Worm (Caenorhabditis elegans) whole organism, L4 larva: ENCODE data around the gene spp-5.

Source experiments
- F10B5.3 ChIP-seq: sonication (generic microtip); optimal IDR thresholded peaks from 2 replicates; lab custom pipeline; 2016; ENCODE audit warnings: mild to moderate bottlenecking, missing genetic modification characterization, missing compliant biosample characterization
- F26F4.8 ChIP-seq: fragments of 200-800 bp; sonication (Bioruptor generic); conservative IDR thresholded peaks from 2 replicates; pipeline ENCODE4 v1.3.6; 2022; ENCODE audit warnings: missing genetic modification characterization, missing compliant biosample characterization
- R02D3.7 ChIP-seq: fragments of 150-350 bp; sonication (generic microtip); optimal IDR thresholded peaks from 3 replicates; lab custom pipeline; 2014; ENCODE audit warnings: missing biosample characterization, missing genetic modification characterization
- T20F7.1 ChIP-seq: fragments of 200-800 bp; sonication (Bioruptor generic); optimal IDR thresholded peaks from 2 replicates; lab custom pipeline; 2018; ENCODE audit warnings: mild to moderate bottlenecking, missing genetic modification characterization, missing compliant biosample characterization
- T26A8.4 ChIP-seq: fragments of 200-800 bp; sonication (Bioruptor generic); IDR thresholded peaks from 2 replicates; pipeline ENCODE4 v1.3.6; 2022; ENCODE audit warnings: missing genetic modification characterization, missing compliant biosample characterization
- Y48G9A.11 ChIP-seq: fragments of 200-800 bp; sonication (Bioruptor generic); IDR thresholded peaks from 2 replicates; pipeline ENCODE4 v1.3.6; 2022; ENCODE audit warnings: missing genetic modification reagents, missing genetic modification characterization, missing compliant biosample characterization
- Y75B8A.6 ChIP-seq: fragments of 200-800 bp; sonication (Bioruptor generic); IDR thresholded peaks from 2 replicates; pipeline ENCODE4 v1.3.6; 2022; ENCODE audit warnings: missing genetic modification reagents, missing genetic modification characterization, missing compliant biosample characterization
- aha-1 ChIP-seq: fragments of 150-350 bp; peaks from one replicate; lab custom pipeline; 2014; ENCODE audit warnings: missing biosample characterization, missing genetic modification characterization
- ama-1 ChIP-seq: fragments of 150-350 bp; optimal IDR thresholded peaks from 2 replicates; lab custom pipeline; 2014; ENCODE audit warnings: inconsistent platforms, mixed read lengths
- attf-4 ChIP-seq: sonication (generic microtip); optimal IDR thresholded peaks from 3 replicates; lab custom pipeline; 2017; ENCODE audit warnings: missing biosample characterization, missing genetic modification characterization
- ceh-20 ChIP-seq: fragments of 200-800 bp; sonication (Bioruptor generic); IDR thresholded peaks from 2 replicates; pipeline ENCODE4 v1.3.6; 2022; ENCODE audit warnings: missing genetic modification reagents, missing genetic modification characterization, missing compliant biosample characterization
- ceh-28 ChIP-seq: fragments of 150-350 bp; optimal IDR thresholded peaks from 2 replicates; lab custom pipeline; 2014; ENCODE audit warnings: missing biosample characterization, missing genetic modification reagents, missing genetic modification characterization
- ceh-62 ChIP-seq: sonication (generic microtip); optimal IDR thresholded peaks from 2 replicates; lab custom pipeline; 2017; ENCODE audit warnings: missing biosample characterization, missing genetic modification characterization
- ces-1 ChIP-seq: fragments of 150-350 bp; sonication (generic microtip); optimal IDR thresholded peaks from 4 replicates; lab custom pipeline; 2014; ENCODE audit warnings: missing biosample characterization, missing genetic modification reagents, missing genetic modification characterization
- cey-2 ChIP-seq: sonication (generic microtip); optimal IDR thresholded peaks from 3 replicates; lab custom pipeline; 2017; ENCODE audit warnings: missing genetic modification characterization, mild to moderate bottlenecking, missing compliant biosample characterization, antibody characterized with exemption, borderline replicate concordance; ENCODE audit not compliant: insufficient read depth
- ctbp-1 ChIP-seq: fragments of 200-800 bp; sonication (Bioruptor generic); IDR thresholded peaks from 2 replicates; pipeline ENCODE4 v1.3.6; 2022; ENCODE audit warnings: missing genetic modification reagents, missing genetic modification characterization, missing compliant biosample characterization
- daf-16 ChIP-seq, 3 experiments: sonication (generic microtip); optimal IDR thresholded peaks; 2 replicates each; lab custom pipeline; 2016 to 2017; ENCODE audit warnings: missing genetic modification characterization in 3 of 3, missing genetic modification reagents in 3 of 3, mild to moderate bottlenecking in 2 of 3, missing compliant biosample characterization in 2 of 3, missing biosample characterization in 1 of 3, moderate library complexity in 1 of 3
- dve-1 ChIP-seq: sonication (generic microtip); optimal IDR thresholded peaks from 2 replicates; lab custom pipeline; 2017; ENCODE audit warnings: antibody characterized with exemption, mild to moderate bottlenecking, missing genetic modification characterization, missing compliant biosample characterization; ENCODE audit not compliant: insufficient read depth
- gei-8 ChIP-seq: fragments of 200-800 bp; sonication (Bioruptor generic); optimal IDR thresholded peaks from 2 replicates; lab custom pipeline; 2018; ENCODE audit warnings: mild to moderate bottlenecking, missing genetic modification characterization, missing compliant biosample characterization
- hif-1 ChIP-seq, 2 experiments: sonication (generic microtip); optimal IDR thresholded peaks; 2 replicates each; lab custom pipeline; 2016 to 2017; ENCODE audit warnings: missing compliant biosample characterization in 2 of 2, missing genetic modification characterization in 2 of 2, missing genetic modification reagents in 2 of 2, missing genotype in 2 of 2, mild to moderate bottlenecking in 1 of 2
- hlh-11 ChIP-seq: fragments of 200-800 bp; sonication (Bioruptor generic); optimal IDR thresholded peaks from 2 replicates; lab custom pipeline; 2018; ENCODE audit warnings: mild to moderate bottlenecking, missing genetic modification characterization, missing compliant biosample characterization
- hlh-30 ChIP-seq: sonication (generic microtip); optimal IDR thresholded peaks from 2 replicates; lab custom pipeline; 2017; ENCODE audit warnings: antibody characterized with exemption, mild to moderate bottlenecking, missing genetic modification characterization, missing compliant biosample characterization; ENCODE audit not compliant: insufficient read depth
- hmg-1.1 ChIP-seq: fragments of 200-800 bp; sonication (Bioruptor generic); IDR thresholded peaks from 2 replicates; pipeline ENCODE4 v1.3.6; 2022; ENCODE audit warnings: missing genetic modification reagents, missing genetic modification characterization, missing compliant biosample characterization
- jun-1 ChIP-seq: fragments of 150-350 bp; optimal IDR thresholded peaks from 2 replicates; lab custom pipeline; 2014; ENCODE audit warnings: missing biosample characterization, missing genetic modification reagents, missing genetic modification characterization
- lin-1 ChIP-seq: fragments of 200-800 bp; sonication (Bioruptor generic); IDR thresholded peaks from 2 replicates; pipeline ENCODE4 v1.3.6; 2022; ENCODE audit warnings: missing genetic modification reagents, missing genetic modification characterization, missing compliant biosample characterization
- mdl-1 ChIP-seq, 2 experiments: fragments of 150-350 bp in 1 of 2; sonication (generic microtip) in 1 of 2; optimal IDR thresholded peaks; 2 replicates each; lab custom pipeline; 2014 to 2017; ENCODE audit warnings: missing biosample characterization in 2 of 2, missing genetic modification characterization in 2 of 2
- mdt-29 ChIP-seq: fragments of 200-800 bp; sonication (Bioruptor generic); IDR thresholded peaks from 2 replicates; pipeline ENCODE4 v1.3.6; 2022; ENCODE audit warnings: missing genetic modification reagents, missing genetic modification characterization, missing compliant biosample characterization
- mep-1 ChIP-seq: fragments of 150-350 bp; sonication (generic microtip); optimal IDR thresholded peaks from 3 replicates; lab custom pipeline; 2014; ENCODE audit warnings: missing biosample characterization, missing genetic modification characterization
- mes-2 ChIP-seq: sonication (generic microtip); optimal IDR thresholded peaks from 2 replicates; lab custom pipeline; 2016; ENCODE audit warnings: missing genotype, mild to moderate bottlenecking, missing genetic modification characterization, missing compliant biosample characterization; ENCODE audit not compliant: poor library complexity, severe bottlenecking
- mxl-3 ChIP-seq: fragments of 200-800 bp; sonication (Bioruptor generic); optimal IDR thresholded peaks from 2 replicates; lab custom pipeline; 2018; ENCODE audit warnings: mild to moderate bottlenecking, missing genetic modification characterization, missing compliant biosample characterization
- nhr-10 ChIP-seq: fragments of 150-350 bp; optimal IDR thresholded peaks from 2 replicates; lab custom pipeline; 2014; ENCODE audit warnings: missing biosample characterization, missing genetic modification characterization
- nhr-102 ChIP-seq: sonication (generic microtip); optimal IDR thresholded peaks from 2 replicates; lab custom pipeline; 2016; ENCODE audit warnings: mild to moderate bottlenecking, missing genetic modification characterization, moderate library complexity, missing compliant biosample characterization
- nhr-237 ChIP-seq: sonication (generic microtip); optimal IDR thresholded peaks from 2 replicates; lab custom pipeline; 2017; ENCODE audit warnings: missing biosample characterization, missing genetic modification characterization
- nhr-28 ChIP-seq: fragments of 150-350 bp; optimal IDR thresholded peaks from 2 replicates; lab custom pipeline; 2014; ENCODE audit warnings: missing biosample characterization, missing genetic modification characterization
- nhr-42 ChIP-seq: fragments of 200-800 bp; sonication (Bioruptor generic); IDR thresholded peaks from 2 replicates; pipeline ENCODE4 v1.3.6; 2022; ENCODE audit warnings: missing genetic modification characterization, missing compliant biosample characterization
- nhr-6 ChIP-seq: fragments of 150-350 bp; optimal IDR thresholded peaks from 2 replicates; lab custom pipeline; 2014; ENCODE audit warnings: missing biosample characterization, missing genetic modification characterization
- nhr-77 ChIP-seq: fragments of 150-350 bp; optimal IDR thresholded peaks from 2 replicates; lab custom pipeline; 2014; ENCODE audit warnings: missing biosample characterization, missing genetic modification characterization
- rbr-2 ChIP-seq: sonication (generic microtip); optimal IDR thresholded peaks from 2 replicates; lab custom pipeline; 2016; ENCODE audit warnings: missing genotype, missing genetic modification characterization, missing compliant biosample characterization
- set-16 ChIP-seq: fragments of 200-800 bp; sonication (Bioruptor generic); IDR thresholded peaks from 2 replicates; pipeline ENCODE4 v1.3.6; 2022; ENCODE audit warnings: missing genetic modification reagents, missing genetic modification characterization, missing compliant biosample characterization
- spr-1 ChIP-seq: sonication (generic microtip); optimal IDR thresholded peaks from 2 replicates; lab custom pipeline; 2016; ENCODE audit warnings: mild to moderate bottlenecking, missing genetic modification characterization, missing compliant biosample characterization
- spr-3 ChIP-seq: fragments of 200-800 bp; sonication (Bioruptor generic); optimal IDR thresholded peaks from 2 replicates; lab custom pipeline; 2018; ENCODE audit warnings: mild to moderate bottlenecking, missing genetic modification characterization, missing compliant biosample characterization
- tag-97 ChIP-seq: fragments of 200-800 bp; sonication (Bioruptor generic); IDR thresholded peaks from 2 replicates; pipeline ENCODE4 v1.3.6; 2022; ENCODE audit warnings: missing genetic modification characterization, missing compliant biosample characterization
- unc-39 ChIP-seq: sonication (generic microtip); optimal IDR thresholded peaks from 2 replicates; lab custom pipeline; 2017; ENCODE audit warnings: missing biosample characterization, missing genetic modification characterization
- zag-1 ChIP-seq: fragments of 150-350 bp; optimal IDR thresholded peaks from 2 replicates; lab custom pipeline; 2014; ENCODE audit warnings: missing biosample characterization, missing genetic modification characterization
- zip-11 ChIP-seq: fragments of 200-800 bp; sonication (Bioruptor generic); IDR thresholded peaks from 2 replicates; pipeline ENCODE4 v1.3.6; 2022; ENCODE audit warnings: missing genetic modification characterization, missing compliant biosample characterization
- ztf-7 ChIP-seq: fragments of 150-350 bp; optimal IDR thresholded peaks from 2 replicates; lab custom pipeline; 2014; ENCODE audit warnings: missing biosample characterization, missing genetic modification characterization

The spp-5 gene

DNA sequence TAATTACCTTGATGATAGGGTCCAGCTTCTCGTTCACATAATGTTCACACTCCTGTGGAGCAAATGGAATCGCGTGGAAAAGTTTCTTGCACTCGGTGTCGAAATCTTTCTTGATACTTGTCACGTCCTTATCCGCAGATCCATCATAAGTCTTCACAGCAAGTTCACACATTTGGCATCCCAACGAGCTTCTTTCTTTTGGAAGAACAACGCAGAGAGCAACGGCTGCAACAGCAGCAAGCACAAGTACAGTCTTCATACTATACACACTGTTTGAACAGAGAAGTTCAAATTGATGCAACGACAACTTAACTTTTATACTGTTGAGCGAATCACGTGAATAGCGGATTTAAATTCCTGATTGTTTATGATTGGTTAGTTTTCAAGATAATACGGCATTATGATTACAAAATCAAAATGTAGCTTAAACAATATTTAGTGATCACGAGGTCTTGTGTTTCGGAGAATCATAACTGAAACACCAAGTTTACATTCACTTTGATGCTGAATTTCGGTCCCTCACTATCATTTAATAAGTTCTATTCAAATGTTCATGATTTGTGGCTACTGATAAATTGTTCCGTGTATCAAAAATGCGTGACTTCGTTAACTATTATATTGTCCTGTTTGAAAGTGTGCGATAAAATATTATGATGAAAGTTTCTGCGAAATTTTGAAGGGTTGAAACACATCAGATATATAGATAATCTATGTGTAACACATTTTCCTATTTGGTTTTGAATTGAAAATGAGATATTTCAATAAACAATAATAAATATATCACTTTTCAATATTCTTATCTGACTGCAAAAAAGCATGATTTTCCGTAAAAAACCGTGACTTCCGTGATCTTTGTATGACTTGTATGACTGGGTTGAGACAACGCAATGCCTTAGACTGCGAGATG lies 3.4 kb downstream of the spp-5 start, which contains the start of the genes spp-2 and spp-6 (continued):
- TF ChIP-seq nhr-6 (tag; lab: Kevin White, UChicago): peak; percentile 53
- TF ChIP-seq hif-1 (tag; optimal IDR thresholded peaks at IDR 0.05; lab: Kevin White, UChicago): no peak
- TF ChIP-seq ces-1 (GFP tag; lab: Kevin White, UChicago): no peak
- TF ChIP-seq Y48G9A.11 (GFP tag; lab: Robert Waterston, UW): no peak
- TF ChIP-seq ctbp-1: no peak
- TF ChIP-seq mdt-29 (GFP tag; lab: Robert Waterston, UW): peak; percentile 21; the same call in 1 of the 2 replicates
- TF ChIP-seq daf-16 (GFP tag; optimal IDR thresholded peaks at IDR 0.05; lab: Kevin White, UChicago): no peak
- peak; percentile 89 for TF ChIP-seq daf-16 (tag; optimal IDR thresholded peaks at IDR 0.05; lab: Kevin White, UChicago)
- peak; percentile 38 for TF ChIP-seq nhr-28
- no peak for TF ChIP-seq zag-1 (tag; lab: Kevin White, UChicago)
- TF ChIP-seq ama-1: peak; percentile 7
- TF ChIP-seq nhr-77 (tag; lab: Kevin White, UChicago): peak; percentile 0
- TF ChIP-seq zip-11 (GFP tag; lab: Robert Waterston, UW): no peak
- TF ChIP-seq mes-2 (tag; lab: Kevin White, UChicago): peak; percentile 29
- TF ChIP-seq hlh-11: peak; percentile 65
- TF ChIP-seq T26A8.4 (GFP tag; lab: Robert Waterston, UW): peak; percentile 63; the same call in 1 of the 2 replicates
- peak; percentile 12 for TF ChIP-seq nhr-10 (tag; lab: Kevin White, UChicago)
- peak; percentile 55; the same call in 1 of the 2 replicates for TF ChIP-seq ceh-20 (GFP tag; lab: Robert Waterston, UW)

DNA sequence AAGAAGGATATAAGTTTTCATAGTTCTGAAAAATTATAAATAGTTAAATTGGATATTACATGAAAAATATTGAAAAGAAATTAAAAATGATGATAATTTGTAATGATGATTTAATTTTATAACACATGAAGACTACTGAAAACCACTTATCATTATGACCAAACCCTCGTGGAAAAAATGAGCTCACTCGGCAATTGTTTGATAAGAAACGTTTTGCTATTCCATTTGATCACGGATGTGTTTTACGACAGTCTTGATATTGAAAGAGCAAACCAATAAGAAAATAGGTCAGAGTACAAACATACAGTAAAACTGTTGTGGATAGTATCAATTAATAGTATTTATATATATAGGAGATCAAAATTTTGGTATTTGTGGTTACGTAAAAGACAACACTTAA lies 4.8 kb downstream of the spp-5 start, which contains the start of gene spp-3:
spp-3 (minus strand) TSS at position 25 of the 400 bp plus-strand sequence.
- TF ChIP-seq nhr-42 (GFP tag; lab: Robert Waterston, UW) (no peak), nhr-10 (tag; lab: Kevin White, UChicago) (no peak), ceh-28 (no peak), lin-1 (GFP tag; lab: Robert Waterston, UW) (no peak), set-16 (no peak), rbr-2 (tag; lab: Kevin White, UChicago) (no peak), R02D3.7 (no peak), dve-1 (peak; percentile 85), mes-2 (tag; lab: Kevin White, UChicago) (peak; percentile 31), F26F4.8 (no peak), nhr-6 (tag; lab: Kevin White, UChicago) (no peak), F10B5.3 (tag; lab: Kevin White, UChicago) (no peak), unc-39 (no peak), aha-1 (tag; lab: Kevin White, UChicago) (peak; percentile 15), T20F7.1 (GFP tag; lab: Kevin White, UChicago) (peak; percentile 42), mep-1 (tag; lab: Kevin White, UChicago) (peak; percentile 49), cey-2 (tag; lab: Kevin White, UChicago) (no peak), gei-8 (GFP tag; lab: Kevin White, UChicago) (no peak), ceh-20 (GFP tag; lab: Robert Waterston, UW) (no peak), zip-11 (GFP tag; lab: Robert Waterston, UW) (no peak), ceh-62 (tag; lab: Kevin White, UChicago) (no peak), nhr-77 (tag; lab: Kevin White, UChicago) (peak; percentile 39), nhr-102 (peak; percentile 56), nhr-28 (peak; percentile 79), mxl-3 (GFP tag; lab: Kevin White, UChicago) (peak; percentile 24), nhr-237 (tag; lab: Kevin White, UChicago) (no peak), hlh-30 (tag; lab: Kevin White, UChicago) (peak; percentile 54), spr-3 (no peak), jun-1 (no peak), mdl-1 (tag; optimal IDR thresholded peaks at IDR 0.05; lab: Kevin White, UChicago) (peak in 1 of 2 experiments; percentile 60), spr-1 (tag; lab: Kevin White, UChicago) (no peak), Y75B8A.6 (GFP tag; lab: Robert Waterston, UW) (no peak), Y48G9A.11 (GFP tag; lab: Robert Waterston, UW) (no peak), tag-97 (GFP tag; lab: Robert Waterston, UW) (no peak), hmg-1.1 (GFP tag; lab: Robert Waterston, UW) (no peak), ztf-7 (tag; lab: Kevin White, UChicago) (no peak), attf-4 (tag; lab: Kevin White, UChicago) (no peak)
